Worm (Caenorhabditis elegans) whole organism, young adult: Measurements from ENCODE around the gene T01D3.6.

Experiments used
- F52B5.7 ChIP-seq: sonication (generic microtip); optimal IDR thresholded peaks from 2 replicates; lab custom pipeline; 2016; ENCODE audit warnings: mild to moderate bottlenecking, missing genetic modification characterization, missing compliant biosample characterization
- F57A8.1 ChIP-seq: fragments of 200-800 bp; sonication (Bioruptor generic); optimal IDR thresholded peaks from 2 replicates; lab custom pipeline; 2018; ENCODE audit warnings: mild to moderate bottlenecking, missing genetic modification characterization, moderate library complexity, missing compliant biosample characterization
- Y53G8AR.9 ChIP-seq: fragments of 200-800 bp; sonication (Bioruptor generic); conservative IDR thresholded peaks from 2 replicates; pipeline ENCODE4 v1.3.6; 2022; ENCODE audit warnings: missing genetic modification reagents, missing genetic modification characterization, missing compliant biosample characterization
- ceh-40 ChIP-seq: fragments of 200-800 bp; sonication (Bioruptor generic); IDR thresholded peaks from 2 replicates; pipeline ENCODE4 v1.3.6; 2022; ENCODE audit warnings: missing genetic modification characterization, missing compliant biosample characterization
- mel-28 ChIP-seq: sonication (generic microtip); optimal IDR thresholded peaks from 2 replicates; lab custom pipeline; 2016; ENCODE audit warnings: borderline replicate concordance, mild to moderate bottlenecking, missing genetic modification characterization, missing compliant biosample characterization
- nfya-2 ChIP-seq: fragments of 200-800 bp; sonication (Bioruptor generic); IDR thresholded peaks from 2 replicates; pipeline ENCODE4 v1.3.6; 2022; ENCODE audit warnings: missing genetic modification reagents, missing genetic modification characterization, missing compliant biosample characterization
- pha-4 ChIP-seq: fragments of 150-350 bp; sonication (generic microtip); optimal IDR thresholded peaks from 2 replicates; lab custom pipeline; 2014; ENCODE audit warnings: missing biosample characterization, missing genetic modification reagents, missing genetic modification characterization

DNA sequence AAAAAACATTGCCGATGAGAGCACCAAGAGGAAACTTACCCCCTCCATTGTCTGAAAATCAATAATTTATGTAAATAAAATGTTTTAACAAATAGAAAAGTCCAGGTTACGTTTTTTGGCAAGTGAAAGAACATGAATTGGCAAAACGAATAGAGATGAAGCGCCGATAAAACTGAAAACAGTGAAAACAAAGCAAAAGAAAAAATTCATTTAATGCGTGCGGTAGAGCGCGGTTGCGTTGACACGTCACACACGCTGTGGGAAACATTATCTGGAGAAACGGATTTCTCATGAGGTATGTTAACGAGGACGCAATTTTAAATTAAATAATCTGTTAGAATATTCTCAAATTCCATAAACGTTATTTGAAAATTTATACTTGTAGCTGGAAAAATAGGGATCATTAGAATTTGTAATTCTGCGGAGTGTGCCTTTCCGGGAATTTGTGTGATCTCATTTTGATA, 1.4 kb upstream of the T01D3.6 start, which contains the start of gene zipt-9:
- TF ChIP-seq Y53G8AR.9 (no peak), ceh-40 (GFP tag; lab: Robert Waterston, UW) (no peak), nfya-2 (GFP tag; lab: Robert Waterston, UW) (no peak), F52B5.7 (tag; lab: Kevin White, UChicago) (no peak), F57A8.1 (GFP tag; lab: Kevin White, UChicago) (no peak), pha-4 (tag; lab: Kevin White, UChicago) (no peak), mel-28 (no peak)
